Worm (Caenorhabditis elegans) whole organism, L4 larva: ENCODE data around the gene srbc-62.
A peak's percentile ranks its signal among the peaks of the same experiment; 100 is the strongest.

Experiments used
- ZK546.5 ChIP-seq, 2 experiments: sonication (generic microtip); optimal IDR thresholded peaks; 2 replicates each; lab custom pipeline; 2017; ENCODE audit warnings: missing biosample characterization in 2 of 2, missing genetic modification characterization in 2 of 2
- aha-1 ChIP-seq: fragments of 150-350 bp; peaks from one replicate; lab custom pipeline; 2014; ENCODE audit warnings: missing biosample characterization, missing genetic modification characterization
- aly-2 ChIP-seq: sonication (generic microtip); optimal IDR thresholded peaks from 2 replicates; lab custom pipeline; 2018; ENCODE audit warnings: missing biosample characterization, missing genetic modification characterization
- ces-1 ChIP-seq: fragments of 150-350 bp; sonication (generic microtip); optimal IDR thresholded peaks from 4 replicates; lab custom pipeline; 2014; ENCODE audit warnings: missing biosample characterization, missing genetic modification reagents, missing genetic modification characterization
- fkh-10 ChIP-seq: fragments of 150-350 bp; optimal IDR thresholded peaks from 2 replicates; lab custom pipeline; 2014; ENCODE audit warnings: missing biosample characterization, missing genetic modification reagents, missing genetic modification characterization
- jun-1 ChIP-seq: fragments of 150-350 bp; optimal IDR thresholded peaks from 2 replicates; lab custom pipeline; 2014; ENCODE audit warnings: missing biosample characterization, missing genetic modification reagents, missing genetic modification characterization
- nhr-6 ChIP-seq: fragments of 150-350 bp; optimal IDR thresholded peaks from 2 replicates; lab custom pipeline; 2014; ENCODE audit warnings: missing biosample characterization, missing genetic modification characterization
- nhr-76 ChIP-seq: fragments of 150-350 bp; optimal IDR thresholded peaks from 2 replicates; lab custom pipeline; 2014; ENCODE audit warnings: missing biosample characterization, missing genetic modification characterization
- spr-3 ChIP-seq: fragments of 200-800 bp; sonication (Bioruptor generic); optimal IDR thresholded peaks from 2 replicates; lab custom pipeline; 2018; ENCODE audit warnings: mild to moderate bottlenecking, missing genetic modification characterization, missing compliant biosample characterization
- unc-62 ChIP-seq, 3 experiments: fragments of 150-350 bp in 1 of 3; sonication (generic microtip); optimal IDR thresholded peaks in 2 of 3; peaks in 1 of 3; 1 replicate in 1 of 3; 2 replicates in 2 of 3; lab custom pipeline; 2014 to 2017; ENCODE audit warnings: missing biosample characterization in 3 of 3, missing genetic modification characterization in 3 of 3, missing genetic modification reagents in 3 of 3, missing genotype in 1 of 3

ce11 chrV:17258244-17258643 lies 40.5 kb downstream of the srbc-62 start:
- TF ChIP-seq unc-62 (GFP tag; optimal IDR thresholded peaks at IDR 0.05 in 1 of 2; lab: Kevin White, UChicago) (peak in 1 of 2 experiments; percentile 1), unc-62 (tag; optimal IDR thresholded peaks at IDR 0.05; lab: Kevin White, UChicago) (no peak), aha-1 (tag; lab: Kevin White, UChicago) (no peak), nhr-76 (tag; lab: Kevin White, UChicago) (no peak), jun-1 (tag; lab: Kevin White, UChicago) (no peak), ces-1 (GFP tag; lab: Kevin White, UChicago) (no peak), fkh-10 (GFP tag; lab: Kevin White, UChicago) (no peak), nhr-6 (no peak), spr-3 (GFP tag; lab: Kevin White, UChicago) (no peak), ZK546.5 (tag; optimal IDR thresholded peaks at IDR 0.05; lab: Kevin White, UChicago) (no peak), aly-2 (tag; lab: Kevin White, UChicago) (no peak)
